Worm (Caenorhabditis elegans): ENCODE data around the gene dhs-21.
A peak's percentile ranks its signal among the peaks of the same experiment; 100 is the strongest.

Gene dhs-21

DNA sequence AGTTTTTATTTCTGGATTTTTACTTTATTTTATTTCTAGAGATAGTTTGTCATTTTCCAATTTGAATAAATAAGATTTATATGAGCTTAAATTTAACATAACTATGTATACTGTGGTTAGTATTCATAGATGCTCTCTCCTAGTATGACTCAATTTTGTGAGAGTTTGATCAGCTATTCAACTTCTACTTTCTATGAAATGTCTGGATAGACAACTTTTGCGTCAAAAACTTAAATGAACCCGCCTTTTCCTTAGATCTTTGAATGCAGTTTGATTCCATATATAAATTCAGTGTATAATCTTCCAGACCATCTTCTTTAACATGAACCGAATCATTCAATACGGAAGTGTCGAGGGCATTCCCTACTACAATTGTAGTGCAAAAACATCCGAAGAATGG lies 35.5 kb upstream of the dhs-21 start, which contains the start of gene srt-43:
srt-43 (plus strand) TSS at position 301 of the 400 bp plus-strand sequence.
- TF ChIP-seq ceh-18 (tag; optimal IDR thresholded peaks at IDR 0.05), result no peak
- no peak for TF ChIP-seq sox-2 (GFP tag; IDR thresholded peaks at IDR 0.05)
- no peak for TF ChIP-seq ets-4 (tag; optimal IDR thresholded peaks at IDR 0.05)
- no peak for TF ChIP-seq elt-2 (tag; optimal IDR thresholded peaks at IDR 0.05)
- no peak for TF ChIP-seq unc-42 (tag; optimal IDR thresholded peaks at IDR 0.05)
- no peak for TF ChIP-seq unc-55 (GFP tag; optimal IDR thresholded peaks at IDR 0.05)
- no peak for TF ChIP-seq pros-1 (tag; optimal IDR thresholded peaks at IDR 0.05)

ce11 chrV:12763291-12763995 lies 30.0 kb upstream of the dhs-21 start, which contains the start of the genes abcf-1 and scc-3:
Gene abcf-1, minus strand, starts transcription at chrV:12763375.
Gene scc-3, plus strand, starts transcription at chrV:12763945.
- TF ChIP-seq C08G9.2 (tag; optimal IDR thresholded peaks at IDR 0.05), result no peak
- TF ChIP-seq nfya-1 (tag; optimal IDR thresholded peaks at IDR 0.05), result peak; percentile 11

- TF ChIP-seq elt-4 (tag; optimal IDR thresholded peaks at IDR 0.05) (no peak), dve-1 (tag; optimal IDR thresholded peaks at IDR 0.05) (no peak), ets-4 (tag; optimal IDR thresholded peaks at IDR 0.05) (no peak), sdc-2 (tag; optimal IDR thresholded peaks at IDR 0.05) (no peak), pag-3 (tag; optimal IDR thresholded peaks at IDR 0.05; ENCODE audit: borderline replicate concordance) (no peak), C08G9.2 (tag; optimal IDR thresholded peaks at IDR 0.05) (no peak), pax-1 (tag; optimal IDR thresholded peaks at IDR 0.05) (no peak), ceh-24 (tag; optimal IDR thresholded peaks at IDR 0.05) (no peak), unc-3 (GFP tag; conservative IDR thresholded peaks at IDR 0.05) (no peak), unc-3 (tag; optimal IDR thresholded peaks at IDR 0.05) (no peak), K09A11.1 (tag; optimal IDR thresholded peaks at IDR 0.05; ENCODE audit: insufficient read depth) (no peak), Y22D7AL.16 (tag; optimal IDR thresholded peaks at IDR 0.05) (no peak), F13H6.1 (tag; optimal IDR thresholded peaks at IDR 0.05) (no peak), ref-2 (tag; optimal IDR thresholded peaks at IDR 0.05) (no peak), C38D4.7 (GFP tag; optimal IDR thresholded peaks at IDR 0.05) (no peak), dmd-4 (tag; optimal IDR thresholded peaks at IDR 0.05; ENCODE audit: borderline replicate concordance) (no peak), syd-9 (tag; optimal IDR thresholded peaks at IDR 0.05) (no peak), elt-2 (tag; optimal IDR thresholded peaks at IDR 0.05) (no peak)
Measured at ce11 chrV:12760913-12761312, 27.5 kb upstream of the dhs-21 start, which contains the start of gene F18E2.15. Gene F18E2.15, minus strand, starts transcription at chrV:12761013.

- TF ChIP-seq unc-42 (tag; optimal IDR thresholded peaks at IDR 0.05), result no peak
- TF ChIP-seq ceh-30 (tag; optimal IDR thresholded peaks at IDR 0.05), result no peak
- TF ChIP-seq madf-2 (tag; optimal IDR thresholded peaks at IDR 0.05), result no peak
- no peak for TF ChIP-seq lin-11 (tag; optimal IDR thresholded peaks at IDR 0.05)
- TF ChIP-seq tbx-2 (tag; optimal IDR thresholded peaks at IDR 0.05), result no peak
- TF ChIP-seq pax-1 (tag; optimal IDR thresholded peaks at IDR 0.05), result no peak
- no peak for TF ChIP-seq odd-2 (tag; optimal IDR thresholded peaks at IDR 0.05)
- no peak for TF ChIP-seq K09A11.1 (tag; optimal IDR thresholded peaks at IDR 0.05; ENCODE audit: insufficient read depth)
- TF ChIP-seq ceh-22 (tag; optimal IDR thresholded peaks at IDR 0.05), result no peak
Measured at ce11 chrV:12759660-12760059, 26.2 kb upstream of the dhs-21 start, which contains the start of gene papl-1. Gene papl-1, minus strand, starts transcription at chrV:12759760.

ce11 chrV:12754839-12755238 lies 21.4 kb upstream of the dhs-21 start, which contains the start of gene gpa-13:
Gene gpa-13, minus strand, starts transcription at chrV:12754939.
- TF ChIP-seq pha-4 (tag; optimal IDR thresholded peaks at IDR 0.05) (no peak), pax-1 (tag; optimal IDR thresholded peaks at IDR 0.05) (no peak), lin-11 (tag; optimal IDR thresholded peaks at IDR 0.05) (no peak), nhr-11 (tag; optimal IDR thresholded peaks at IDR 0.05) (no peak), elt-2 (tag; optimal IDR thresholded peaks at IDR 0.05) (no peak), ceh-24 (tag; optimal IDR thresholded peaks at IDR 0.05) (no peak), ref-2 (tag; optimal IDR thresholded peaks at IDR 0.05) (no peak), T23F11.4 (GFP tag; optimal IDR thresholded peaks at IDR 0.05) (no peak), odd-2 (tag; optimal IDR thresholded peaks at IDR 0.05) (no peak)

All from whole organism, late embryonic.